Fruit fly (Drosophila melanogaster) whole organism, embryonic: ENCODE measurements around the gene slp1.

Experiments
- Awh ChIP-seq: fragments of 200-800 bp; sonication (Bioruptor generic); IDR thresholded peaks from 2 replicates; pipeline ENCODE4, ENCODE4 v1.3.6; 2022; ENCODE audit warnings: missing biosample characterization, missing genetic modification characterization
- BtbVII ChIP-seq: fragments of 200-800 bp; sonication (Bioruptor generic); optimal IDR thresholded peaks from 3 replicates; lab custom pipeline; 2017; ENCODE audit warnings: missing biosample characterization, mild to moderate bottlenecking, missing genetic modification characterization
- CG10462 ChIP-seq: fragments of 200-800 bp; sonication (Bioruptor generic); optimal IDR thresholded peaks from 2 replicates; lab custom pipeline; 2016; ENCODE audit warnings: missing biosample characterization, missing genetic modification characterization
- CG10543 ChIP-seq: fragments of 200-800 bp; sonication (Bioruptor generic); optimal IDR thresholded peaks from 3 replicates; lab custom pipeline; 2017; ENCODE audit warnings: missing biosample characterization, mild to moderate bottlenecking, missing genetic modification characterization, moderate library complexity
- CG10654 ChIP-seq: fragments of 200-800 bp; sonication (Bioruptor generic); optimal IDR thresholded peaks from 2 replicates; lab custom pipeline; 2016; ENCODE audit warnings: missing biosample characterization, missing genetic modification characterization
- CG11093 ChIP-seq: fragments of 200-800 bp; sonication (Bioruptor generic); IDR thresholded peaks from 3 replicates; pipeline ENCODE4 v1.3.6; 2022; ENCODE audit warnings: missing biosample characterization, missing genetic modification characterization
- CG12104 ChIP-seq: fragments of 200-800 bp; sonication (Bioruptor generic); optimal IDR thresholded peaks from 3 replicates; lab custom pipeline; 2016; ENCODE audit warnings: missing biosample characterization, missing genetic modification characterization
- CG13624 ChIP-seq: fragments of 200-800 bp; sonication (Bioruptor generic); optimal IDR thresholded peaks from 2 replicates; lab custom pipeline; 2016; ENCODE audit warnings: missing biosample characterization, missing genetic modification characterization
- CG14860 ChIP-seq: fragments of 200-800 bp; sonication (Bioruptor generic); IDR thresholded peaks from 3 replicates; pipeline ENCODE4 v1.3.6; 2022; ENCODE audit warnings: missing biosample characterization, missing genetic modification characterization; ENCODE audit not compliant: partially characterized antibody
- CG16815 ChIP-seq: fragments of 200-800 bp; sonication (Bioruptor generic); optimal IDR thresholded peaks from 3 replicates; lab custom pipeline; 2017; ENCODE audit warnings: missing biosample characterization, mild to moderate bottlenecking, missing genetic modification characterization
- CG17359 ChIP-seq: fragments of 200-800 bp; sonication (Bioruptor generic); optimal IDR thresholded peaks from 3 replicates; lab custom pipeline; 2018; ENCODE audit warnings: missing biosample characterization, mild to moderate bottlenecking, missing genetic modification characterization, moderate library complexity
- CG17912 ChIP-seq: fragments of 200-800 bp; sonication (Bioruptor generic); optimal IDR thresholded peaks from 2 replicates; lab custom pipeline; 2018; ENCODE audit warnings: missing biosample characterization, mild to moderate bottlenecking, missing genetic modification characterization
- CG18011 ChIP-seq: fragments of 200-800 bp; sonication (Bioruptor generic); optimal IDR thresholded peaks from 2 replicates; lab custom pipeline; 2017; ENCODE audit warnings: missing biosample characterization, missing genetic modification characterization, mild to moderate bottlenecking, moderate library complexity, missing genotype
- CG32767 ChIP-seq: fragments of 200-800 bp; sonication (Bioruptor generic); IDR thresholded peaks from 2 replicates; pipeline ENCODE4 v1.3.6; 2022; ENCODE audit warnings: missing biosample characterization, missing genetic modification characterization
- CG3281 ChIP-seq: fragments of 200-800 bp; sonication (Bioruptor generic); optimal IDR thresholded peaks from 3 replicates; lab custom pipeline; 2017; ENCODE audit warnings: missing biosample characterization, mild to moderate bottlenecking, missing genetic modification characterization
- CG34224 ChIP-seq: fragments of 200-800 bp; sonication (Bioruptor generic); IDR thresholded peaks from 3 replicates; pipeline ENCODE4 v1.3.6; 2022; ENCODE audit warnings: missing biosample characterization, missing genetic modification characterization; ENCODE audit not compliant: partially characterized antibody
- CG3726 ChIP-seq: fragments of 200-800 bp; sonication (Bioruptor generic); IDR thresholded peaks from 3 replicates; pipeline ENCODE4, ENCODE4 v1.3.6; 2022; ENCODE audit warnings: missing biosample characterization, missing genetic modification characterization
- CG43689 ChIP-seq: fragments of 200-800 bp; sonication (Bioruptor generic); IDR thresholded peaks from 2 replicates; pipeline ENCODE4 v1.3.6; 2022; ENCODE audit warnings: missing biosample characterization, missing genetic modification characterization
- CG7372 ChIP-seq: fragments of 200-800 bp; sonication (Bioruptor generic); IDR thresholded peaks from 2 replicates; pipeline ENCODE4 v1.3.6; 2022; ENCODE audit warnings: missing biosample characterization, missing genetic modification characterization
- CG7786 ChIP-seq: fragments of 200-800 bp; sonication (Bioruptor generic); optimal IDR thresholded peaks from 2 replicates; lab custom pipeline; 2016; ENCODE audit warnings: missing biosample characterization, missing genetic modification characterization
- CG8359 ChIP-seq: fragments of 200-800 bp; sonication (Bioruptor generic); optimal IDR thresholded peaks from 2 replicates; lab custom pipeline; 2017; ENCODE audit warnings: missing biosample characterization, mild to moderate bottlenecking, missing genetic modification characterization, borderline replicate concordance
- CG8388 ChIP-seq: fragments of 200-800 bp; sonication (Bioruptor generic); optimal IDR thresholded peaks from 2 replicates; lab custom pipeline; 2019; ENCODE audit warnings: missing biosample characterization, mild to moderate bottlenecking, missing genetic modification characterization, moderate library complexity
- CoRest ChIP-seq: fragments of 200-800 bp; sonication (Bioruptor generic); optimal IDR thresholded peaks from 3 replicates; lab custom pipeline; 2018; ENCODE audit warnings: missing biosample characterization, mild to moderate bottlenecking, missing genetic modification characterization, moderate library complexity
- D19A ChIP-seq: fragments of 200-800 bp; optimal IDR thresholded peaks from 3 replicates; lab custom pipeline; 2019; ENCODE audit warnings: missing biosample characterization, mild to moderate bottlenecking, missing genetic modification characterization, moderate library complexity
- D19B ChIP-seq: fragments of 200-800 bp; sonication (Bioruptor generic); optimal IDR thresholded peaks from 2 replicates; lab custom pipeline; 2017; ENCODE audit warnings: missing biosample characterization, mild to moderate bottlenecking, missing genetic modification characterization
- Dek ChIP-seq: fragments of 200-800 bp; sonication (Bioruptor generic); optimal IDR thresholded peaks from 3 replicates; lab custom pipeline; 2019; ENCODE audit warnings: missing biosample characterization, mild to moderate bottlenecking, missing genetic modification characterization, moderate library complexity
- Dfd ChIP-seq, 2 experiments: fragments of >200 bp; optimal IDR thresholded peaks; 2 replicates each; lab custom pipeline; 2017; ENCODE audit warnings: missing biosample characterization in 2 of 2, missing genetic modification characterization in 2 of 2
- Dip2 ChIP-seq: fragments of 200-800 bp; sonication (Bioruptor generic); IDR thresholded peaks from 2 replicates; pipeline ENCODE4 v1.3.6; 2022; ENCODE audit warnings: missing biosample characterization, missing genetic modification characterization
- Gsc ChIP-seq: fragments of 200-800 bp; sonication (Bioruptor generic); IDR thresholded peaks from 2 replicates; pipeline ENCODE4 v1.3.6; 2022; ENCODE audit warnings: missing biosample characterization, missing genetic modification characterization
- HLH3B ChIP-seq: fragments of 200-800 bp; sonication (Bioruptor generic); IDR thresholded peaks from 2 replicates; pipeline ENCODE4 v1.3.6; 2022; ENCODE audit warnings: missing biosample characterization, missing genetic modification characterization
- HmgZ ChIP-seq: fragments of 200-800 bp; sonication (Bioruptor generic); optimal IDR thresholded peaks from 2 replicates; lab custom pipeline; 2018; ENCODE audit warnings: missing biosample characterization, mild to moderate bottlenecking, missing genetic modification characterization
- Lim3 ChIP-seq: fragments of 200-800 bp; sonication (Bioruptor generic); IDR thresholded peaks from 2 replicates; pipeline ENCODE4 v1.3.6; 2022; ENCODE audit warnings: missing biosample characterization, missing genetic modification characterization
- Myb ChIP-seq: fragments of 200-800 bp; sonication (Bioruptor generic); optimal IDR thresholded peaks from 2 replicates; lab custom pipeline; 2016; ENCODE audit warnings: missing biosample characterization, missing genetic modification characterization
- Neu2 ChIP-seq: fragments of 200-800 bp; sonication (Bioruptor generic); optimal IDR thresholded peaks from 3 replicates; lab custom pipeline; 2016; ENCODE audit warnings: missing biosample characterization, missing genetic modification characterization, borderline replicate concordance
- Ptx1 ChIP-seq: fragments of 200-800 bp; sonication (Bioruptor generic); IDR thresholded peaks from 2 replicates; pipeline ENCODE4 v1.3.6; 2022; ENCODE audit warnings: missing biosample characterization, missing genetic modification characterization
- Sin3A ChIP-seq: fragments of >200 bp; optimal IDR thresholded peaks from 2 replicates; lab custom pipeline; 2018
- ac ChIP-seq: fragments of 200-800 bp; sonication (Bioruptor generic); optimal IDR thresholded peaks from 3 replicates; lab custom pipeline; 2017; ENCODE audit warnings: missing biosample characterization, mild to moderate bottlenecking, missing genetic modification characterization
- amos ChIP-seq: fragments of 200-800 bp; sonication (Bioruptor generic); IDR thresholded peaks from 2 replicates; pipeline ENCODE4 v1.3.6; 2022; ENCODE audit warnings: missing biosample characterization, missing genetic modification characterization; ENCODE audit not compliant: partially characterized antibody
- ewg ChIP-seq: fragments of 200-800 bp; sonication (Bioruptor generic); optimal IDR thresholded peaks from 3 replicates; lab custom pipeline; 2017; ENCODE audit warnings: mild to moderate bottlenecking, missing biosample characterization, missing genetic modification reagents, missing genetic modification characterization
- gcm ChIP-seq: fragments of 200-800 bp; sonication (Bioruptor generic); optimal IDR thresholded peaks from 2 replicates; lab custom pipeline; 2019; ENCODE audit warnings: missing biosample characterization, mild to moderate bottlenecking, missing genetic modification characterization, moderate library complexity
- ind ChIP-seq: fragments of 200-800 bp; sonication (Bioruptor generic); optimal IDR thresholded peaks from 3 replicates; lab custom pipeline; 2016; ENCODE audit warnings: missing biosample characterization, missing genetic modification characterization
- jing ChIP-seq: fragments of 200-800 bp; sonication (Bioruptor generic); optimal IDR thresholded peaks from 2 replicates; lab custom pipeline; 2018; ENCODE audit warnings: missing biosample characterization, mild to moderate bottlenecking, missing genetic modification characterization
- nerfin-2 ChIP-seq: fragments of 200-800 bp; sonication (Bioruptor generic); IDR thresholded peaks from 2 replicates; pipeline ENCODE4 v1.3.6; 2022; ENCODE audit warnings: missing biosample characterization, missing genetic modification characterization; ENCODE audit not compliant: partially characterized antibody
- phol ChIP-seq: fragments of 200-800 bp; sonication (Bioruptor generic); optimal IDR thresholded peaks from 3 replicates; lab custom pipeline; 2018; ENCODE audit warnings: missing biosample characterization, mild to moderate bottlenecking, missing genetic modification characterization, moderate library complexity
- pros ChIP-seq: fragments of 200-800 bp; sonication (Bioruptor generic); optimal IDR thresholded peaks from 3 replicates; lab custom pipeline; 2019; ENCODE audit warnings: missing biosample characterization, mild to moderate bottlenecking, missing genetic modification characterization, moderate library complexity
- ro ChIP-seq: fragments of 200-800 bp; sonication (Bioruptor generic); IDR thresholded peaks from 2 replicates; pipeline ENCODE4 v1.3.6; 2022; ENCODE audit warnings: missing biosample characterization, missing genetic modification characterization
- sd ChIP-seq: fragments of 200-800 bp; sonication (Bioruptor generic); optimal IDR thresholded peaks from 3 replicates; lab custom pipeline; 2018; ENCODE audit warnings: missing biosample characterization, mild to moderate bottlenecking, missing genetic modification characterization, moderate library complexity
- trh ChIP-seq: fragments of 200-800 bp; sonication (Bioruptor generic); optimal IDR thresholded peaks from 2 replicates; lab custom pipeline; 2016; ENCODE audit warnings: missing biosample characterization, missing genetic modification characterization
- ttk ChIP-seq: fragments of 200-800 bp; sonication (Bioruptor generic); IDR thresholded peaks from 2 replicates; pipeline ENCODE4 v2.1.2; 2022; ENCODE audit warnings: missing biosample characterization, missing genetic modification characterization
- zfh1 ChIP-seq: fragments of 200-800 bp; sonication (Bioruptor generic); IDR thresholded peaks from 3 replicates; pipeline ENCODE4 v1.3.6; 2022; ENCODE audit warnings: missing biosample characterization, missing genetic modification characterization

slp1 gene

dm6 chr2L:3775767-3776351, 49.6 kb upstream of the slp1 start (continued):
- TF ChIP-seq CG32767 (GFP tag; lab: Robert Waterston, UW) (0 out of 2 replicates have a peak, but pooled peaks have one; percentile 40), ro (no peak), CG17359 (tag; lab: Kevin White, UChicago) (no peak), sd (no peak), CG7786 (GFP tag; lab: Kevin White, UChicago) (peak; percentile 33), amos (GFP tag; lab: Robert Waterston, UW) (no peak), Awh (GFP tag; lab: Robert Waterston, UW) (no peak), CG14860 (GFP tag; lab: Robert Waterston, UW) (no peak), D19A (peak; percentile 36), ttk (GFP tag; lab: Robert Waterston, UW) (peak; percentile 33; the same call in 1 of the 2 replicates), zfh1 (GFP tag; lab: Robert Waterston, UW) (peak; percentile 71; the same call in 2 of the 3 replicates), CoRest (tag; lab: Kevin White, UChicago) (peak; percentile 41), CG34224 (GFP tag; lab: Robert Waterston, UW) (no peak), pros (peak; percentile 65), CG3281 (GFP tag; lab: Kevin White, UChicago) (peak; percentile 1), ac (GFP tag; lab: Kevin White, UChicago) (no peak), Dip2 (GFP tag; lab: Robert Waterston, UW) (no peak), CG11093 (GFP tag; lab: Robert Waterston, UW) (no peak), phol (tag; lab: Kevin White, UChicago) (peak; percentile 69), CG10462 (GFP tag; lab: Kevin White, UChicago) (peak; percentile 38), CG3726 (GFP tag; lab: Robert Waterston, UW) (no peak), Sin3A (lab: Kevin White, UChicago) (no peak), Myb (GFP tag; lab: Kevin White, UChicago) (no peak), jing (GFP tag; lab: Kevin White, UChicago) (no peak), CG43689 (GFP tag; lab: Robert Waterston, UW) (no peak), CG12104 (GFP tag; lab: Kevin White, UChicago) (peak; percentile 10), D19B (GFP tag; lab: Kevin White, UChicago) (peak; percentile 95), Neu2 (GFP tag; lab: Kevin White, UChicago) (no peak), Lim3 (GFP tag; lab: Robert Waterston, UW) (no peak), Dek (no peak), trh (GFP tag; lab: Kevin White, UChicago) (peak; percentile 11), gcm (GFP tag; lab: Kevin White, UChicago) (no peak), Gsc (GFP tag; lab: Robert Waterston, UW) (no peak), Dfd (GFP tag; optimal IDR thresholded peaks at IDR 0.05; lab: Kevin White, UChicago) (no peak), HmgZ (tag; lab: Kevin White, UChicago) (no peak), CG10654 (no peak), CG8359 (no peak), Ptx1 (GFP tag; lab: Robert Waterston, UW) (peak; percentile 40), nerfin-2 (GFP tag; lab: Robert Waterston, UW) (no peak), HLH3B (GFP tag; lab: Robert Waterston, UW) (0 out of 2 replicates have a peak, but pooled peaks have one; percentile 17), CG18011 (GFP tag; lab: Kevin White, UChicago) (no peak), CG17912 (no peak), BtbVII (GFP tag; lab: Kevin White, UChicago) (no peak), CG13624 (no peak), ewg (GFP tag; lab: Kevin White, UChicago) (peak; percentile 8), CG7372 (GFP tag; lab: Robert Waterston, UW) (no peak), CG10543 (no peak), ind (GFP tag; lab: Kevin White, UChicago) (peak; percentile 9), CG8388 (GFP tag; lab: Kevin White, UChicago) (peak; percentile 37), CG16815 (peak; percentile 71)
